Worm (Caenorhabditis elegans) whole organism, L3 larva: ENCODE measurements around the gene nlp-43.
A peak's percentile ranks its signal among the peaks of the same experiment; 100 is the strongest.
"Not testable (repeated sequence)": the region's sequence is repeated elsewhere in the genome, so short reads cannot be mapped to it uniquely, and the experiment has no call there.

Source experiments
- ama-1 ChIP-seq: fragments of 150-350 bp; optimal IDR thresholded peaks from 2 replicates; lab custom pipeline; 2018
- egl-27 ChIP-seq: sonication (generic microtip); optimal IDR thresholded peaks from 4 replicates; lab custom pipeline; 2017; ENCODE audit warnings: missing biosample characterization, missing genetic modification reagents, missing genetic modification characterization
- elt-3 ChIP-seq, 3 experiments: fragments of 150-350 bp in 1 of 3; sonication (generic microtip) in 2 of 3; optimal IDR thresholded peaks; 2 replicates in 2 of 3; 4 replicates in 1 of 3; lab custom pipeline; 2014 to 2017; ENCODE audit warnings: missing biosample characterization in 3 of 3, missing genetic modification characterization in 3 of 3
- fkh-10 ChIP-seq: sonication (generic microtip); optimal IDR thresholded peaks from 2 replicates; lab custom pipeline; 2017; ENCODE audit warnings: missing biosample characterization, missing genetic modification reagents, missing genetic modification characterization
- lin-15B ChIP-seq: fragments of 150-350 bp; optimal IDR thresholded peaks from 2 replicates; lab custom pipeline; 2014; ENCODE audit warnings: missing biosample characterization, missing genetic modification characterization
- lin-39 ChIP-seq: fragments of 150-350 bp; optimal IDR thresholded peaks from 2 replicates; lab custom pipeline; 2018; ENCODE audit warnings: missing biosample characterization, missing genetic modification reagents, missing genetic modification characterization
- lsy-12 ChIP-seq: sonication (generic microtip); optimal IDR thresholded peaks from 2 replicates; lab custom pipeline; 2016; ENCODE audit warnings: mild to moderate bottlenecking, missing genetic modification characterization, missing compliant biosample characterization
- mdl-1 ChIP-seq: fragments of 150-350 bp; optimal IDR thresholded peaks from 2 replicates; lab custom pipeline; 2014; ENCODE audit warnings: missing biosample characterization, missing genetic modification characterization
- nhr-11 ChIP-seq: fragments of 150-350 bp; optimal IDR thresholded peaks from 2 replicates; lab custom pipeline; 2014; ENCODE audit warnings: missing biosample characterization, missing genetic modification characterization
- nhr-237 ChIP-seq: fragments of 150-350 bp; optimal IDR thresholded peaks from 2 replicates; lab custom pipeline; 2014; ENCODE audit warnings: missing biosample characterization, missing genetic modification characterization
- nhr-28 ChIP-seq: fragments of 150-350 bp; optimal IDR thresholded peaks from 2 replicates; lab custom pipeline; 2014; ENCODE audit warnings: missing biosample characterization, missing genetic modification characterization
- skn-1 ChIP-seq: fragments of 150-350 bp; optimal IDR thresholded peaks from 2 replicates; lab custom pipeline; 2014; ENCODE audit warnings: missing biosample characterization, missing genetic modification characterization
- unc-62 ChIP-seq: fragments of 150-350 bp; sonication (generic microtip); optimal IDR thresholded peaks from 4 replicates; lab custom pipeline; 2014; ENCODE audit warnings: missing biosample characterization, missing genetic modification reagents, missing genetic modification characterization

DNA sequence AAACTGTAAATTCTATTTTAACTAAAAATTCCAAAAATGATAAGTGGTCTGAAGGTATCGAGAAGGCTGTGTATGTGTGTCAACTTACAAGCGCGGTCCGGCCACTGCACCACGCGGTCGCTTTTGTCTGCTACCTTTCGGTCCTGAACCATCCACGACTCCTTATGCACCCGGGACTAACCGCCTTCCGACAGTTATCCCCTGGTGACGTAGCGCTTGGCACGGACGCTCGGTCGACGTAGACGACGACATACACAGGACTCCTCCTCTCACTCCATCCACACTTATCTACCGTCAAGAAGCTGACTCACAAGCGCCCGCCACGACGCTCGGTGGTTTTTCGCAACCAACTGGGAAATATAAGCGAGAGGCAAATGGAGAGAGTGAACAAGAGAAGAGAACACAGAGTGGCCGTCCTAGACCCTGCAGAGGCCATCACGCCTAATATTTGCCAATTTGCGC lies 10.8 kb upstream of the nlp-43 start:
- TF ChIP-seq ama-1 (lab: Kevin White, UChicago); nhr-28 (tag; lab: Kevin White, UChicago); mdl-1 (tag; lab: Kevin White, UChicago); fkh-10; nhr-237 (tag; lab: Kevin White, UChicago); lin-15B (tag; lab: Kevin White, UChicago); elt-3 (tag; optimal IDR thresholded peaks at IDR 0.05; lab: Kevin White, UChicago); unc-62; egl-27 (tag; lab: Kevin White, UChicago); nhr-11 (tag; lab: Kevin White, UChicago): not testable (repeated sequence)
- peak; percentile 59 for TF ChIP-seq lin-39 (tag; lab: Kevin White, UChicago)
- TF ChIP-seq lsy-12 (tag; lab: Kevin White, UChicago) = peak; percentile 73
- peak; percentile 65 for TF ChIP-seq skn-1
